Worm (Caenorhabditis elegans): Measurements from ENCODE around the gene F22F1.2.

DNA sequence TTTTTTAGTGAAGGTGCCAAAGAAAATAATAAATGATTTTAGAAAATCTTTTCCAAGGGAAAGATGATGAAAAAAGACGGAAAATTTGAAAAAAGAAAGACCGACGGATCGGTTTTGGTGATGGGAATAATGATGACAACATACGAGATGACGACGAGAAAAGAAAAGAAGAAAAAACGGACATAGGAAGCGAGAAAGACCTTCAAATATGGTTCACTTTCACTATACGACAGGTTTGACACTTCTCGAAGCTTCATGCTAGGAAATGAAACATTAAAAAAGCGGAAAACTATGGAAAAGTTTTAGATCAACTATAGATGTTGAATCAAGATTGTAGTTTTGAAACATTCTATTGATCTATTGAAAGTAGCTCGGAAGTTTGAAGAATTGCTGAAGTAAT lies 49.7 kb upstream of the F22F1.2 start:
- no peak for TF ChIP-seq W03F9.2 (tag; optimal IDR thresholded peaks at IDR 0.05)
- no peak for TF ChIP-seq him-1 (tag; optimal IDR thresholded peaks at IDR 0.05)
- TF ChIP-seq dao-5 (tag; optimal IDR thresholded peaks at IDR 0.05), result no peak
